Worm (Caenorhabditis elegans): ENCODE measurements around the gene col-111.

Gene col-111

DNA sequence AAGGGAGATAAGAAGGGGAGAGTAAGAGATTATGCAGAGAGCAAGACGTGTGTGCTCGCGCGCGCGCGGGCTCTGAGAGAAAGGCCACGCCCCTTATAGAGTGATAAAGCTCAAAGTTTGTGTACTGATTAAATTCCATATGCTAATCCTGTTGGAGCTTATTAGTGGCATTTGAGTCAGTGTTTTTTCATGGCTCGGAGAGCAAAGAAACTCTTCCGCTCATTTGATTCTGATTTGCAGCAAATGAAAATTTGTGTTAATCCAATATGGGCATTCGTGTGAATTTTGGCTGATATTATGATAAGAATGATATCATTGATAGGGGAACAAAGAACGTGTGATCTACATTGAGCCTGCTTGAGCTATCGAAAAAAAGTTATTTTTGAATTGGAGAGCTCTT lies 44.3 kb downstream of the col-111 start:
- TF ChIP-seq unc-62 (GFP tag; optimal IDR thresholded peaks at IDR 0.05) = no peak

- no peak for TF ChIP-seq unc-62 (GFP tag; optimal IDR thresholded peaks at IDR 0.05)
Measured at ce11 chrIV:4612597-4612996, 45.2 kb downstream of the col-111 start.

DNA sequence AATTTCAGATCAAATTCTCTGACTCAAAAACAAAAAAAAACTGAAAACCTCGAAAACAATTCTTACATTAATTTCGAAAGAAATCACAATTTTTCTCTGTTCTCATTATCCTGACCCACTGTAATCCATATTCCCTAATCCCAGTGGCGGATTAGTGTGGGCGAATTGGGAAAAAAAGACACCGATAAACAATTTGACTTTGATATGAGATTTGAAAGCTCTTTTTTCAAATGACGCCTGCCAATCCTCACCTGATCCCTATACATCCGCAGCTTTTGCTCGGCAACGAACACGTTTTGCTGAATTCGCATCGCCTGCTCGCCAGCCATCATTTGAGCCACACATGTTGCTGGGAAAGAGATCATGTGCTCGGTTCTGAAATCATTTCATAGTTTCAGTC lies 46.0 kb downstream of the col-111 start:
- TF ChIP-seq unc-62 (GFP tag; optimal IDR thresholded peaks at IDR 0.05) = no peak

ce11 chrIV:4609568-4609967 lies 48.2 kb downstream of the col-111 start, which contains the start of gene col-110:
Gene col-110, minus strand, starts transcription at chrIV:4609668.
- no peak for TF ChIP-seq unc-62 (GFP tag; optimal IDR thresholded peaks at IDR 0.05)

DNA sequence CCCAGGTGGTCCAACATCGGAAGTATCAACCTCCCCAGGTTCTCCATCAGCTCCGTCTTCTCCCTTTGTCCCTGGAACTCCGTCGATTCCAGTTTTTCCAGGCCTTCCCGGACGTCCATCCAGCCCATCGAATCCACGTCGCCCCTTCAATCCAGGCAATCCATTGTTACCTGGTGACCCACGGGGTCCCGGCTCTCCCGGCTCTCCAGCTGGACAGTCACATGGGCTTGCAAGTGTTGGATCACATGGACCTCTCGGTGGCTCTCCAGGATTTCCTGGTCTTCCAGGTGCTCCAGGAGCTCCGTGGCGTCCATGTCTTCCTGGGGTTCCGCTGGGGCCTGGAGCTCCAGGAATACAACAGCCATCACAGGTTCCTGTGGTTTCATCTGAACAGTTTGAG lies 49.1 kb downstream of the col-111 start:
- TF ChIP-seq unc-62 (GFP tag; optimal IDR thresholded peaks at IDR 0.05) = no peak
